Worm (Caenorhabditis elegans): ENCODE data around the gene ooc-5.

The ooc-5 gene

ce11 chrII:9013341-9013740 lies 20.4 kb downstream of the ooc-5 start:
- no peak for TF ChIP-seq unc-62 (GFP tag; optimal IDR thresholded peaks at IDR 0.05)
- peak in 1 of 2 experiments; percentile 22 for TF ChIP-seq mdl-1 (tag; optimal IDR thresholded peaks at IDR 0.05)
- peak; percentile 29 for TF ChIP-seq lin-11 (tag; optimal IDR thresholded peaks at IDR 0.05)
- TF ChIP-seq lsy-2 (tag; optimal IDR thresholded peaks at IDR 0.05): peak in 1 of 2 experiments; percentile 24
- TF ChIP-seq C34F6.9 (tag; optimal IDR thresholded peaks at IDR 0.05): peak; percentile 18
- no peak for TF ChIP-seq crh-2 (tag; optimal IDR thresholded peaks at IDR 0.05)
- TF ChIP-seq R02D3.7 (tag; optimal IDR thresholded peaks at IDR 0.05): no peak
- no peak for TF ChIP-seq nhr-77 (tag; optimal IDR thresholded peaks at IDR 0.05)
- peak; percentile 37 for TF ChIP-seq nhr-129 (tag; optimal IDR thresholded peaks at IDR 0.05)
- no peak for TF ChIP-seq zag-1 (tag; optimal IDR thresholded peaks at IDR 0.05)
- no peak for TF ChIP-seq elt-3 (tag; optimal IDR thresholded peaks at IDR 0.05)
- peak; percentile 55 for TF ChIP-seq F13H6.1 (tag; optimal IDR thresholded peaks at IDR 0.05)
- peak; percentile 33 for TF ChIP-seq sma-9 (GFP tag; optimal IDR thresholded peaks at IDR 0.05)
- TF ChIP-seq sma-9 (tag; optimal IDR thresholded peaks at IDR 0.05): no peak
- TF ChIP-seq nhr-12 (tag; optimal IDR thresholded peaks at IDR 0.05): no peak
- no peak for TF ChIP-seq ZK546.5 (tag; optimal IDR thresholded peaks at IDR 0.05)

- peak; percentile 74 for TF ChIP-seq fos-1 (tag; optimal IDR thresholded peaks at IDR 0.05)
- TF ChIP-seq ceh-16 (tag; optimal IDR thresholded peaks at IDR 0.05): no peak
Measured at ce11 chrII:9014188-9014587, 21.2 kb downstream of the ooc-5 start.

- peak; percentile 4 for TF ChIP-seq F13H6.1 (tag; optimal IDR thresholded peaks at IDR 0.05)
- no peak for TF ChIP-seq unc-39 (tag; optimal IDR thresholded peaks at IDR 0.05)
- no peak for TF ChIP-seq R02D3.7 (tag; optimal IDR thresholded peaks at IDR 0.05)
- TF ChIP-seq unc-55 (GFP tag; optimal IDR thresholded peaks at IDR 0.05): no peak
- TF ChIP-seq ztf-1 (GFP tag; conservative IDR thresholded peaks at IDR 0.05): no peak
- peak; percentile 15 for TF ChIP-seq fos-1 (tag; optimal IDR thresholded peaks at IDR 0.05)
- no peak for TF ChIP-seq ztf-11 (tag; optimal IDR thresholded peaks at IDR 0.05)
- TF ChIP-seq ZK546.5 (tag; optimal IDR thresholded peaks at IDR 0.05): no peak
- peak; percentile 46 for TF ChIP-seq sma-9 (GFP tag; optimal IDR thresholded peaks at IDR 0.05)
- no peak for TF ChIP-seq sma-9 (tag; optimal IDR thresholded peaks at IDR 0.05)
Measured at ce11 chrII:9014877-9015505, 22.0 kb downstream of the ooc-5 start.

ce11 chrII:9017628-9018027 lies 24.7 kb downstream of the ooc-5 start:
- no peak for TF ChIP-seq gmeb-1 (tag; optimal IDR thresholded peaks at IDR 0.05)
- no peak for TF ChIP-seq mab-5 (tag; optimal IDR thresholded peaks at IDR 0.05)
- no peak for TF ChIP-seq fos-1 (tag; optimal IDR thresholded peaks at IDR 0.05)
- TF ChIP-seq dmd-4 (tag; optimal IDR thresholded peaks at IDR 0.05): no peak
- no peak for TF ChIP-seq lsy-2 (tag; optimal IDR thresholded peaks at IDR 0.05)
- no peak for TF ChIP-seq F13H6.1 (tag; optimal IDR thresholded peaks at IDR 0.05)
- TF ChIP-seq unc-55 (GFP tag; optimal IDR thresholded peaks at IDR 0.05): no peak
- no peak for TF ChIP-seq ztf-1 (GFP tag; conservative IDR thresholded peaks at IDR 0.05)
- TF ChIP-seq snpc-4 (tag; optimal IDR thresholded peaks at IDR 0.05): no peak
- no peak for TF ChIP-seq lin-11 (tag; optimal IDR thresholded peaks at IDR 0.05)
- no peak for TF ChIP-seq alr-1 (tag; optimal IDR thresholded peaks at IDR 0.05)
- no peak for TF ChIP-seq ama-1 (optimal IDR thresholded peaks at IDR 0.05)
- no peak for TF ChIP-seq elt-3 (tag; optimal IDR thresholded peaks at IDR 0.05)
- TF ChIP-seq nhr-10 (tag; optimal IDR thresholded peaks at IDR 0.05): no peak
- no peak for TF ChIP-seq nhr-25 (tag; optimal IDR thresholded peaks at IDR 0.05)

ce11 chrII:9019704-9020103 lies 26.7 kb downstream of the ooc-5 start, which contains the start of gene dep-1:
Gene dep-1, minus strand, starts transcription at chrII:9019798.
- TF ChIP-seq blmp-1 (tag; optimal IDR thresholded peaks at IDR 0.05; ENCODE audit: insufficient read depth): peak; percentile 72
- no peak for TF ChIP-seq unc-55 (GFP tag; optimal IDR thresholded peaks at IDR 0.05)

- TF ChIP-seq gmeb-1 (tag; optimal IDR thresholded peaks at IDR 0.05): no peak
- no peak for TF ChIP-seq lsy-2 (tag; optimal IDR thresholded peaks at IDR 0.05)
- no peak for TF ChIP-seq nhr-12 (tag; optimal IDR thresholded peaks at IDR 0.05)
- no peak for TF ChIP-seq nhr-77 (tag; optimal IDR thresholded peaks at IDR 0.05)
- TF ChIP-seq ztf-11 (tag; optimal IDR thresholded peaks at IDR 0.05): no peak
- no peak for TF ChIP-seq nhr-23 (tag; optimal IDR thresholded peaks at IDR 0.05)
- no peak for TF ChIP-seq mbf-1 (tag; optimal IDR thresholded peaks at IDR 0.05)
- no peak for TF ChIP-seq peb-1 (tag; optimal IDR thresholded peaks at IDR 0.05)
- no peak for TF ChIP-seq nhr-25 (tag; optimal IDR thresholded peaks at IDR 0.05)
- no peak for TF ChIP-seq mab-5 (tag; optimal IDR thresholded peaks at IDR 0.05)
- TF ChIP-seq ceh-82 (tag; optimal IDR thresholded peaks at IDR 0.05): no peak
- TF ChIP-seq sma-9 (GFP tag; optimal IDR thresholded peaks at IDR 0.05): no peak
- no peak for TF ChIP-seq sma-9 (tag; optimal IDR thresholded peaks at IDR 0.05)
- TF ChIP-seq R02D3.7 (tag; optimal IDR thresholded peaks at IDR 0.05): no peak
- no peak for TF ChIP-seq egl-27 (tag; optimal IDR thresholded peaks at IDR 0.05)
- TF ChIP-seq ztf-4 (tag; optimal IDR thresholded peaks at IDR 0.05): no peak
- no peak for TF ChIP-seq crh-2 (tag; optimal IDR thresholded peaks at IDR 0.05)
- no peak for TF ChIP-seq F13H6.1 (tag; optimal IDR thresholded peaks at IDR 0.05)
- TF ChIP-seq sma-3 (GFP tag; optimal IDR thresholded peaks at IDR 0.05): no peak
Measured at ce11 chrII:9021625-9022024, 28.7 kb downstream of the ooc-5 start.

Data from whole organism, L2 larva.